Fruit fly (Drosophila melanogaster) whole organism, embryonic: ENCODE data around the gene CG10283.

Experiments used
- Atf3 ChIP-seq: fragments of 200-800 bp; sonication (Bioruptor generic); optimal IDR thresholded peaks from 3 replicates; lab custom pipeline; 2016; ENCODE audit warnings: missing biosample characterization, missing genetic modification characterization
- CG10321 ChIP-seq: fragments of 200-800 bp; sonication (Bioruptor generic); IDR thresholded peaks from 2 replicates; pipeline ENCODE4 v1.3.6; 2022; ENCODE audit warnings: missing biosample characterization, missing genetic modification characterization
- CG10366 ChIP-seq: fragments of 200-800 bp; sonication (Bioruptor generic); IDR thresholded peaks from 2 replicates; pipeline ENCODE4 v1.3.6; 2022; ENCODE audit warnings: missing biosample characterization, missing genetic modification characterization
- CG10959 ChIP-seq: fragments of 200-800 bp; sonication (Bioruptor generic); IDR thresholded peaks from 2 replicates; pipeline ENCODE4 v1.3.6; 2022; ENCODE audit warnings: missing biosample characterization, missing genetic modification characterization
- CG11093 ChIP-seq: fragments of 200-800 bp; sonication (Bioruptor generic); IDR thresholded peaks from 3 replicates; pipeline ENCODE4 v1.3.6; 2022; ENCODE audit warnings: missing biosample characterization, missing genetic modification characterization
- CG12769 ChIP-seq: fragments of 200-800 bp; sonication (Bioruptor generic); optimal IDR thresholded peaks from 2 replicates; lab custom pipeline; 2019; ENCODE audit warnings: missing biosample characterization, mild to moderate bottlenecking, missing genetic modification characterization, moderate library complexity
- CG13775 ChIP-seq: fragments of 200-800 bp; sonication (Bioruptor generic); optimal IDR thresholded peaks from 3 replicates; lab custom pipeline; 2017; ENCODE audit warnings: missing biosample characterization, mild to moderate bottlenecking, missing genetic modification characterization
- CG13894 ChIP-seq: fragments of 200-800 bp; sonication (Bioruptor generic); optimal IDR thresholded peaks from 3 replicates; lab custom pipeline; 2018; ENCODE audit warnings: missing biosample characterization, mild to moderate bottlenecking, missing genetic modification characterization, moderate library complexity
- CG15479 ChIP-seq: fragments of 200-800 bp; sonication (Bioruptor generic); optimal IDR thresholded peaks from 3 replicates; lab custom pipeline; 2019; ENCODE audit warnings: missing biosample characterization, mild to moderate bottlenecking, missing genetic modification characterization, moderate library complexity
- CG1792 ChIP-seq: fragments of 200-800 bp; sonication (Bioruptor generic); optimal IDR thresholded peaks from 2 replicates; lab custom pipeline; 2016; ENCODE audit warnings: missing biosample characterization, missing genetic modification characterization
- CG2199 ChIP-seq: fragments of 200-800 bp; sonication (Bioruptor generic); IDR thresholded peaks from 3 replicates; pipeline ENCODE4 v1.3.6; 2022; ENCODE audit warnings: missing biosample characterization, missing genetic modification characterization
- CG3163 ChIP-seq: fragments of 200-800 bp; sonication (Bioruptor generic); optimal IDR thresholded peaks from 3 replicates; lab custom pipeline; 2016; ENCODE audit warnings: missing biosample characterization, missing genetic modification characterization
- CG34224 ChIP-seq: fragments of 200-800 bp; sonication (Bioruptor generic); IDR thresholded peaks from 3 replicates; pipeline ENCODE4 v1.3.6; 2022; ENCODE audit warnings: missing biosample characterization, missing genetic modification characterization; ENCODE audit not compliant: partially characterized antibody
- CG4707 ChIP-seq: fragments of 200-800 bp; sonication (Bioruptor generic); optimal IDR thresholded peaks from 2 replicates; lab custom pipeline; 2018; ENCODE audit warnings: missing biosample characterization, mild to moderate bottlenecking, missing genetic modification characterization, moderate library complexity
- CG4854 ChIP-seq: fragments of 200-800 bp; sonication (Bioruptor generic); optimal IDR thresholded peaks from 2 replicates; lab custom pipeline; 2016; ENCODE audit warnings: missing biosample characterization, missing genetic modification characterization, inconsistent platforms
- CG9609 ChIP-seq: fragments of 200-800 bp; sonication (Bioruptor generic); optimal IDR thresholded peaks from 3 replicates; lab custom pipeline; 2016; ENCODE audit warnings: missing biosample characterization, missing genetic modification characterization
- CG9817 ChIP-seq: fragments of 200-800 bp; sonication (Bioruptor generic); optimal IDR thresholded peaks from 2 replicates; lab custom pipeline; 2018; ENCODE audit warnings: missing biosample characterization, mild to moderate bottlenecking, missing genetic modification characterization, moderate library complexity
- D ChIP-seq, 2 experiments: fragments of 200-800 bp in 1 of 2; fragments of >200 bp in 1 of 2; sonication (Bioruptor generic) in 1 of 2; optimal IDR thresholded peaks; 2 replicates in 1 of 2; 3 replicates in 1 of 2; lab custom pipeline; 2017; ENCODE audit warnings: mild to moderate bottlenecking in 1 of 2, missing biosample characterization in 1 of 2, missing genetic modification characterization in 1 of 2, missing genetic modification reagents in 1 of 2
- D19A ChIP-seq: fragments of 200-800 bp; optimal IDR thresholded peaks from 3 replicates; lab custom pipeline; 2019; ENCODE audit warnings: missing biosample characterization, mild to moderate bottlenecking, missing genetic modification characterization, moderate library complexity
- Dbx ChIP-seq: fragments of 200-800 bp; sonication (Bioruptor generic); IDR thresholded peaks from 3 replicates; pipeline ENCODE4 v1.3.6; 2022; ENCODE audit warnings: missing biosample characterization, missing genetic modification characterization
- Doc2 ChIP-seq: fragments of 200-800 bp; sonication (Bioruptor generic); IDR thresholded peaks from 2 replicates; pipeline ENCODE4 v1.3.6; 2022; ENCODE audit warnings: missing biosample characterization, missing genetic modification characterization
- Ets65A ChIP-seq: fragments of 200-800 bp; sonication (Bioruptor generic); peaks from one replicate; lab custom pipeline; 2016; ENCODE audit warnings: missing biosample characterization, missing genetic modification characterization
- HHEX ChIP-seq: fragments of 200-800 bp; sonication (Bioruptor generic); optimal IDR thresholded peaks from 3 replicates; lab custom pipeline; 2017; ENCODE audit warnings: missing biosample characterization, mild to moderate bottlenecking, missing genetic modification characterization, missing genetic modification reagents
- Hey ChIP-seq: fragments of 200-800 bp; sonication (Bioruptor generic); optimal IDR thresholded peaks from 3 replicates; lab custom pipeline; 2018; ENCODE audit warnings: missing biosample characterization, mild to moderate bottlenecking, missing genetic modification characterization
- Lhr ChIP-seq: fragments of 200-800 bp; sonication (Bioruptor generic); optimal IDR thresholded peaks from 3 replicates; lab custom pipeline; 2017; ENCODE audit warnings: mild to moderate bottlenecking, missing biosample characterization, missing genetic modification reagents, missing genetic modification characterization
- Lim3 ChIP-seq: fragments of 200-800 bp; sonication (Bioruptor generic); IDR thresholded peaks from 2 replicates; pipeline ENCODE4 v1.3.6; 2022; ENCODE audit warnings: missing biosample characterization, missing genetic modification characterization
- Lpt ChIP-seq: fragments of >200 bp; optimal IDR thresholded peaks from 2 replicates; lab custom pipeline; 2018; ENCODE audit warnings: missing biosample characterization, missing genetic modification characterization
- MTF-1 ChIP-seq: fragments of 200-800 bp; sonication (Bioruptor generic); optimal IDR thresholded peaks from 2 replicates; lab custom pipeline; 2018; ENCODE audit warnings: missing biosample characterization, mild to moderate bottlenecking, missing genetic modification characterization, borderline replicate concordance
- Meics ChIP-seq: fragments of 200-800 bp; sonication (Bioruptor generic); optimal IDR thresholded peaks from 2 replicates; lab custom pipeline; 2017; ENCODE audit warnings: missing biosample characterization, mild to moderate bottlenecking, missing genetic modification characterization
- Myb ChIP-seq: fragments of 200-800 bp; sonication (Bioruptor generic); optimal IDR thresholded peaks from 2 replicates; lab custom pipeline; 2016; ENCODE audit warnings: missing biosample characterization, missing genetic modification characterization
- NC2β ChIP-seq: fragments of 200-800 bp; sonication (Bioruptor generic); optimal IDR thresholded peaks from 2 replicates; lab custom pipeline; 2016; ENCODE audit warnings: missing biosample characterization, missing genetic modification characterization
- Nf-YA ChIP-seq: fragments of 200-800 bp; sonication (Bioruptor generic); IDR thresholded peaks from 2 replicates; pipeline ENCODE4 v1.3.6; 2022; ENCODE audit warnings: missing biosample characterization, missing genetic modification characterization
- Nf-YB ChIP-seq: fragments of 200-800 bp; sonication (Bioruptor generic); optimal IDR thresholded peaks from 3 replicates; lab custom pipeline; 2019; ENCODE audit warnings: missing biosample characterization, mild to moderate bottlenecking, missing genetic modification characterization, moderate library complexity
- Sry-β ChIP-seq: fragments of 200-800 bp; sonication (Bioruptor generic); optimal IDR thresholded peaks from 2 replicates; lab custom pipeline; 2018; ENCODE audit warnings: missing biosample characterization, mild to moderate bottlenecking, missing genetic modification characterization, moderate library complexity
- Usf ChIP-seq: fragments of 200-800 bp; sonication (Bioruptor generic); optimal IDR thresholded peaks from 2 replicates; lab custom pipeline; 2017; ENCODE audit warnings: missing genotype, missing biosample characterization, missing genetic modification characterization
- ac ChIP-seq: fragments of 200-800 bp; sonication (Bioruptor generic); optimal IDR thresholded peaks from 3 replicates; lab custom pipeline; 2017; ENCODE audit warnings: missing biosample characterization, mild to moderate bottlenecking, missing genetic modification characterization
- bcd ChIP-seq: fragments of 200-800 bp; sonication (Bioruptor generic); optimal IDR thresholded peaks from 2 replicates; lab custom pipeline; 2017; ENCODE audit warnings: missing biosample characterization, mild to moderate bottlenecking, missing genetic modification characterization
- bowl ChIP-seq: fragments of 200-800 bp; sonication (Bioruptor generic); IDR thresholded peaks from 2 replicates; pipeline ENCODE4 v1.3.6; 2022; ENCODE audit warnings: missing biosample characterization, missing genetic modification characterization
- chn ChIP-seq: fragments of 200-800 bp; sonication (Bioruptor generic); optimal IDR thresholded peaks from 2 replicates; lab custom pipeline; 2016; ENCODE audit warnings: missing biosample characterization, missing genetic modification characterization
- crp ChIP-seq, 2 experiments: fragments of 200-800 bp; sonication (Bioruptor generic); optimal IDR thresholded peaks; 2 replicates in 1 of 2; 3 replicates in 1 of 2; lab custom pipeline; 2017; ENCODE audit warnings: missing biosample characterization in 2 of 2, missing genetic modification characterization in 2 of 2, mild to moderate bottlenecking in 1 of 2, moderate library complexity in 1 of 2
- dm ChIP-seq: fragments of 200-800 bp; sonication (Bioruptor generic); optimal IDR thresholded peaks from 3 replicates; lab custom pipeline; 2016; ENCODE audit warnings: missing biosample characterization, missing genetic modification characterization
- fd102C ChIP-seq: fragments of 200-800 bp; sonication (Bioruptor generic); optimal IDR thresholded peaks from 2 replicates; lab custom pipeline; 2018; ENCODE audit warnings: missing biosample characterization, mild to moderate bottlenecking, missing genetic modification characterization, moderate library complexity
- fd3F ChIP-seq: fragments of 200-800 bp; sonication (Bioruptor generic); optimal IDR thresholded peaks from 2 replicates; lab custom pipeline; 2018; ENCODE audit warnings: missing biosample characterization, mild to moderate bottlenecking, missing genetic modification characterization, moderate library complexity
- jigr1 ChIP-seq: fragments of 200-800 bp; sonication (Bioruptor generic); IDR thresholded peaks from 3 replicates; pipeline ENCODE4 v1.3.6; 2022; ENCODE audit warnings: missing biosample characterization, missing genetic modification characterization
- kni ChIP-seq: fragments of 200-800 bp; sonication (Bioruptor generic); optimal IDR thresholded peaks from 3 replicates; lab custom pipeline; 2017; ENCODE audit warnings: mild to moderate bottlenecking, missing biosample characterization, missing genetic modification reagents, missing genetic modification characterization
- nmo ChIP-seq: fragments of 200-800 bp; sonication (Bioruptor generic); optimal IDR thresholded peaks from 2 replicates; lab custom pipeline; 2018; ENCODE audit warnings: missing biosample characterization, mild to moderate bottlenecking, missing genetic modification characterization, moderate library complexity
- pb ChIP-seq: fragments of 200-800 bp; sonication (Bioruptor generic); optimal IDR thresholded peaks from 3 replicates; lab custom pipeline; 2016; ENCODE audit warnings: missing biosample characterization, missing genetic modification characterization
- row ChIP-seq: fragments of 200-800 bp; sonication (Bioruptor generic); IDR thresholded peaks from 3 replicates; pipeline ENCODE4 v1.3.6; 2022; ENCODE audit warnings: missing biosample characterization, missing genetic modification characterization
- sob ChIP-seq: fragments of 200-800 bp; sonication (Bioruptor generic); IDR thresholded peaks from 2 replicates; pipeline ENCODE4 v1.3.6; 2022; ENCODE audit warnings: missing biosample characterization, missing genetic modification characterization
- tll ChIP-seq, 2 experiments: fragments of 200-800 bp in 1 of 2; fragments of >200 bp in 1 of 2; sonication (Bioruptor generic) in 1 of 2; optimal IDR thresholded peaks; 2 replicates each; lab custom pipeline; 2017 to 2019; ENCODE audit warnings: missing biosample characterization in 2 of 2, missing genetic modification characterization in 2 of 2, mild to moderate bottlenecking in 1 of 2, moderate library complexity in 1 of 2
- vvl ChIP-seq: fragments of 200-800 bp; sonication (Bioruptor generic); IDR thresholded peaks from 2 replicates; pipeline ENCODE4 v1.3.6; 2022; ENCODE audit warnings: missing biosample characterization, missing genetic modification characterization

The CG10283 gene

dm6 chr2L:18505475-18505874, 21.2 kb upstream of the CG10283 start (continued):
- no peak for TF ChIP-seq CG15479 (GFP tag; lab: Kevin White, UChicago)
- TF ChIP-seq Lim3: no peak
- peak; percentile 67 for TF ChIP-seq chn (GFP tag; lab: Kevin White, UChicago)
- TF ChIP-seq Nf-YA: no peak
- no peak for TF ChIP-seq tll (GFP tag; optimal IDR thresholded peaks at IDR 0.05; lab: Kevin White, UChicago)
- no peak for TF ChIP-seq CG9609
- no peak for TF ChIP-seq Myb (GFP tag; lab: Kevin White, UChicago)
- TF ChIP-seq Doc2 (GFP tag; lab: Robert Waterston, UW): no peak
- no peak for TF ChIP-seq Usf
- TF ChIP-seq CG4854: no peak
- no peak for TF ChIP-seq CG12769
- TF ChIP-seq CG1792 (GFP tag; lab: Kevin White, UChicago): no peak
- TF ChIP-seq nmo: peak; percentile 51
- no peak for TF ChIP-seq D (optimal IDR thresholded peaks at IDR 0.05; lab: Kevin White, UChicago)
- TF ChIP-seq D (GFP tag; optimal IDR thresholded peaks at IDR 0.05; lab: Kevin White, UChicago): peak; percentile 54
- TF ChIP-seq CG13894: no peak
- TF ChIP-seq sob (GFP tag; lab: Robert Waterston, UW): no peak
- peak; percentile 15 for TF ChIP-seq ac (GFP tag; lab: Kevin White, UChicago)
- peak; percentile 93 for TF ChIP-seq Ets65A (GFP tag; lab: Kevin White, UChicago)
- peak; percentile 64 for TF ChIP-seq CG10959 (GFP tag; lab: Robert Waterston, UW)
- no peak for TF ChIP-seq pb
- no peak for TF ChIP-seq crp (GFP tag; optimal IDR thresholded peaks at IDR 0.05; lab: Kevin White, UChicago)
- no peak for TF ChIP-seq CG11093 (GFP tag; lab: Robert Waterston, UW)
- TF ChIP-seq CG4707: no peak
- TF ChIP-seq Lhr (GFP tag; lab: Kevin White, UChicago): no peak
- TF ChIP-seq CG13775 (GFP tag; lab: Kevin White, UChicago): peak; percentile 19
- no peak for TF ChIP-seq Hey (tag; lab: Kevin White, UChicago)
- no peak for TF ChIP-seq bowl
- no peak for TF ChIP-seq fd3F (GFP tag; lab: Kevin White, UChicago)
- no peak for TF ChIP-seq jigr1
- no peak for TF ChIP-seq Lpt (GFP tag; lab: Kevin White, UChicago)
- TF ChIP-seq row: peak; percentile 64; the same call in 2 of the 3 replicates
- no peak for TF ChIP-seq HHEX
- TF ChIP-seq NC2β (GFP tag; lab: Kevin White, UChicago): peak; percentile 46
- peak; percentile 36; the same call in 1 of the 2 replicates for TF ChIP-seq vvl (GFP tag; lab: Robert Waterston, UW)
- TF ChIP-seq kni (GFP tag; lab: Kevin White, UChicago): no peak
- TF ChIP-seq Meics (GFP tag; lab: Kevin White, UChicago): no peak
- no peak for TF ChIP-seq CG9817 (tag; lab: Kevin White, UChicago)
- TF ChIP-seq CG34224 (GFP tag; lab: Robert Waterston, UW): no peak
- TF ChIP-seq Dbx: no peak
- no peak for TF ChIP-seq dm
- TF ChIP-seq Sry-β (GFP tag; lab: Kevin White, UChicago): no peak
- TF ChIP-seq MTF-1 (GFP tag; lab: Kevin White, UChicago): no peak
- no peak for TF ChIP-seq CG10321 (GFP tag; lab: Robert Waterston, UW)
- TF ChIP-seq bcd: peak; percentile 18
- no peak for TF ChIP-seq fd102C
- no peak for TF ChIP-seq CG2199 (GFP tag; lab: Robert Waterston, UW)
- TF ChIP-seq D19A (tag; lab: Kevin White, UChicago): peak; percentile 30
- TF ChIP-seq Atf3 (GFP tag; lab: Kevin White, UChicago): peak; percentile 8
- no peak for TF ChIP-seq CG10366
- TF ChIP-seq Nf-YB (GFP tag; lab: Kevin White, UChicago): no peak
- no peak for TF ChIP-seq CG3163 (GFP tag; lab: Kevin White, UChicago)
